Fruit fly (Drosophila melanogaster) whole organism, embryonic: ENCODE data around the gene CG4607.

Experiments
- ATbp ChIP-seq: fragments of 200-800 bp; sonication (Bioruptor generic); optimal IDR thresholded peaks from 2 replicates; lab custom pipeline; 2017; ENCODE audit warnings: missing biosample characterization, mild to moderate bottlenecking, missing genetic modification characterization, missing genetic modification reagents
- CG14965 ChIP-seq: fragments of 200-800 bp; sonication (Bioruptor generic); optimal IDR thresholded peaks from 2 replicates; lab custom pipeline; 2016; ENCODE audit warnings: missing biosample characterization, missing genetic modification characterization, borderline replicate concordance
- CG15696 ChIP-seq: fragments of 200-800 bp; sonication (Bioruptor generic); optimal IDR thresholded peaks from 2 replicates; lab custom pipeline; 2019; ENCODE audit warnings: missing biosample characterization, mild to moderate bottlenecking, missing genetic modification characterization, moderate library complexity
- CG1832 ChIP-seq: fragments of 200-800 bp; sonication (Bioruptor generic); optimal IDR thresholded peaks from 2 replicates; lab custom pipeline; 2017; ENCODE audit warnings: missing biosample characterization, mild to moderate bottlenecking, missing genetic modification characterization, inconsistent platforms
- CG2129 ChIP-seq: fragments of 200-800 bp; sonication (Bioruptor generic); IDR thresholded peaks from 2 replicates; pipeline ENCODE4 v1.3.6; 2022; ENCODE audit warnings: missing biosample characterization, missing genetic modification characterization; ENCODE audit not compliant: partially characterized antibody
- CG2712 ChIP-seq: fragments of 200-800 bp; optimal IDR thresholded peaks from 3 replicates; lab custom pipeline; 2019; ENCODE audit warnings: missing biosample characterization, mild to moderate bottlenecking, missing genetic modification characterization, moderate library complexity
- CG33557 ChIP-seq: fragments of 200-800 bp; sonication (Bioruptor generic); optimal IDR thresholded peaks from 2 replicates; lab custom pipeline; 2019; ENCODE audit warnings: missing biosample characterization, mild to moderate bottlenecking, missing genetic modification characterization, moderate library complexity
- CG4404 ChIP-seq: fragments of 200-800 bp; sonication (Bioruptor generic); IDR thresholded peaks from 2 replicates; pipeline ENCODE4 v1.3.6; 2022; ENCODE audit warnings: missing biosample characterization, missing genetic modification characterization
- CG7271 ChIP-seq: fragments of 200-800 bp; sonication (Bioruptor generic); optimal IDR thresholded peaks from 2 replicates; lab custom pipeline; 2018; ENCODE audit warnings: missing biosample characterization, mild to moderate bottlenecking, missing genetic modification characterization, moderate library complexity
- CG7357 ChIP-seq: fragments of 200-800 bp; sonication (Bioruptor generic); IDR thresholded peaks from 3 replicates; pipeline ENCODE4 v1.3.6; 2022; ENCODE audit warnings: missing biosample characterization, missing genetic modification characterization
- CG8765 ChIP-seq: fragments of 200-800 bp; sonication (Bioruptor generic); IDR thresholded peaks from 2 replicates; pipeline ENCODE4 v1.3.6; 2022; ENCODE audit warnings: missing biosample characterization, missing genetic modification characterization
- CG8924 ChIP-seq: fragments of 200-800 bp; optimal IDR thresholded peaks from 3 replicates; lab custom pipeline; 2019; ENCODE audit warnings: missing biosample characterization, mild to moderate bottlenecking, missing genetic modification characterization, moderate library complexity
- CG9437 ChIP-seq: fragments of 200-800 bp; sonication (Bioruptor generic); optimal IDR thresholded peaks from 2 replicates; lab custom pipeline; 2018; ENCODE audit warnings: missing biosample characterization, mild to moderate bottlenecking, missing genetic modification characterization
- CG9797 ChIP-seq: fragments of 200-800 bp; sonication (Bioruptor generic); optimal IDR thresholded peaks from 3 replicates; lab custom pipeline; 2018; ENCODE audit warnings: missing biosample characterization, mild to moderate bottlenecking, missing genetic modification characterization
- Deaf1 ChIP-seq: fragments of 200-800 bp; optimal IDR thresholded peaks from 3 replicates; lab custom pipeline; 2019; ENCODE audit warnings: missing biosample characterization, mild to moderate bottlenecking, missing genetic modification characterization, moderate library complexity
- Dll ChIP-seq: fragments of 200-800 bp; sonication (Bioruptor generic); IDR thresholded peaks from 4 replicates; pipeline ENCODE4 v1.3.6; 2022; ENCODE audit warnings: missing biosample characterization, missing genetic modification characterization; ENCODE audit not compliant: partially characterized antibody
- Doc3 ChIP-seq: fragments of 200-800 bp; sonication (Bioruptor generic); IDR thresholded peaks from 3 replicates; pipeline ENCODE4 v1.3.6; 2022; ENCODE audit warnings: missing biosample characterization, missing genetic modification characterization; ENCODE audit not compliant: partially characterized antibody
- Elba2 ChIP-seq: fragments of 200-800 bp; sonication (Bioruptor generic); optimal IDR thresholded peaks from 3 replicates; lab custom pipeline; 2016; ENCODE audit warnings: missing biosample characterization, missing genetic modification characterization
- Ets97D ChIP-seq: fragments of 200-800 bp; sonication (Bioruptor generic); optimal IDR thresholded peaks from 3 replicates; lab custom pipeline; 2016; ENCODE audit warnings: missing biosample characterization, missing genetic modification characterization
- Fer1 ChIP-seq: fragments of 200-800 bp; sonication (Bioruptor generic); optimal IDR thresholded peaks from 2 replicates; lab custom pipeline; 2017; ENCODE audit warnings: missing biosample characterization, mild to moderate bottlenecking, missing genetic modification characterization
- HLH4C ChIP-seq: fragments of 200-800 bp; sonication (Bioruptor generic); IDR thresholded peaks from 3 replicates; pipeline ENCODE4 v1.3.6; 2022; ENCODE audit warnings: missing biosample characterization, missing genetic modification characterization; ENCODE audit not compliant: partially characterized antibody
- Hmr ChIP-seq: fragments of 200-800 bp; sonication (Bioruptor generic); optimal IDR thresholded peaks from 3 replicates; lab custom pipeline; 2017; ENCODE audit warnings: mild to moderate bottlenecking, missing biosample characterization, missing genetic modification reagents, missing genetic modification characterization
- Kr ChIP-seq: fragments of 200-800 bp; sonication (Bioruptor generic); optimal IDR thresholded peaks from 2 replicates; lab custom pipeline; 2017; ENCODE audit warnings: missing biosample characterization, mild to moderate bottlenecking, missing genetic modification characterization
- MBD-R2 ChIP-seq: fragments of 200-800 bp; sonication (Bioruptor generic); IDR thresholded peaks from 2 replicates; pipeline ENCODE4 v1.3.6; 2022; ENCODE audit warnings: missing biosample characterization, missing genetic modification characterization
- Nf-YB ChIP-seq: fragments of 200-800 bp; sonication (Bioruptor generic); optimal IDR thresholded peaks from 3 replicates; lab custom pipeline; 2019; ENCODE audit warnings: missing biosample characterization, mild to moderate bottlenecking, missing genetic modification characterization, moderate library complexity
- Ptx1 ChIP-seq: fragments of 200-800 bp; sonication (Bioruptor generic); IDR thresholded peaks from 2 replicates; pipeline ENCODE4 v1.3.6; 2022; ENCODE audit warnings: missing biosample characterization, missing genetic modification characterization
- Sin3A ChIP-seq: fragments of >200 bp; optimal IDR thresholded peaks from 2 replicates; lab custom pipeline; 2018
- Sry-δ ChIP-seq: fragments of 200-800 bp; sonication (Bioruptor generic); optimal IDR thresholded peaks from 2 replicates; lab custom pipeline; 2016; ENCODE audit warnings: missing biosample characterization, missing genetic modification characterization
- TFAM ChIP-seq: fragments of 200-800 bp; sonication (Bioruptor generic); optimal IDR thresholded peaks from 2 replicates; lab custom pipeline; 2017; ENCODE audit warnings: missing biosample characterization, missing genetic modification characterization, inconsistent platforms
- ac ChIP-seq: fragments of 200-800 bp; sonication (Bioruptor generic); optimal IDR thresholded peaks from 3 replicates; lab custom pipeline; 2017; ENCODE audit warnings: missing biosample characterization, mild to moderate bottlenecking, missing genetic modification characterization
- amos ChIP-seq: fragments of 200-800 bp; sonication (Bioruptor generic); IDR thresholded peaks from 2 replicates; pipeline ENCODE4 v1.3.6; 2022; ENCODE audit warnings: missing biosample characterization, missing genetic modification characterization; ENCODE audit not compliant: partially characterized antibody
- bcd ChIP-seq: fragments of 200-800 bp; sonication (Bioruptor generic); optimal IDR thresholded peaks from 2 replicates; lab custom pipeline; 2017; ENCODE audit warnings: missing biosample characterization, mild to moderate bottlenecking, missing genetic modification characterization
- exex ChIP-seq: fragments of 200-800 bp; sonication (Bioruptor generic); optimal IDR thresholded peaks from 4 replicates; lab custom pipeline; 2018; ENCODE audit warnings: missing biosample characterization, mild to moderate bottlenecking, missing genetic modification characterization, moderate library complexity
- eyg ChIP-seq: fragments of 200-800 bp; sonication (Bioruptor generic); optimal IDR thresholded peaks from 3 replicates; lab custom pipeline; 2016; ENCODE audit warnings: missing biosample characterization, missing genetic modification characterization
- fd64A ChIP-seq: fragments of 200-800 bp; sonication (Bioruptor generic); optimal IDR thresholded peaks from 3 replicates; lab custom pipeline; 2018; ENCODE audit warnings: missing biosample characterization, mild to moderate bottlenecking, missing genetic modification characterization
- hbn ChIP-seq: fragments of 200-800 bp; sonication (Bioruptor generic); IDR thresholded peaks from 2 replicates; pipeline ENCODE4 v1.3.6; 2022; ENCODE audit warnings: missing biosample characterization, missing genetic modification characterization; ENCODE audit not compliant: partially characterized antibody
- insv ChIP-seq, 2 experiments: fragments of 200-800 bp; sonication (Bioruptor generic); optimal IDR thresholded peaks; 3 replicates each; lab custom pipeline; 2016 to 2018; ENCODE audit warnings: missing biosample characterization in 2 of 2, missing genetic modification characterization in 2 of 2
- ken ChIP-seq: fragments of 200-800 bp; sonication (Bioruptor generic); IDR thresholded peaks from 3 replicates; pipeline ENCODE4 v1.3.6; 2022; ENCODE audit warnings: missing biosample characterization, missing genetic modification characterization
- onecut ChIP-seq: fragments of 200-800 bp; sonication (Bioruptor generic); IDR thresholded peaks from 2 replicates; pipeline ENCODE4 v1.3.6; 2022; ENCODE audit warnings: missing biosample characterization, missing genetic modification characterization
- prd ChIP-seq, 3 experiments: fragments of >200 bp in 2 of 3; fragments of 200-800 bp in 1 of 3; sonication (Bioruptor generic) in 1 of 3; optimal IDR thresholded peaks in 2 of 3; IDR thresholded peaks in 1 of 3; 2 replicates in 2 of 3; 3 replicates in 1 of 3; pipeline versions ENCODE4 v1.3.6 to Lab custom; 2017 to 2022; ENCODE audit warnings: missing biosample characterization in 1 of 3, missing genetic modification characterization in 1 of 3
- pros ChIP-seq: fragments of 200-800 bp; sonication (Bioruptor generic); optimal IDR thresholded peaks from 3 replicates; lab custom pipeline; 2019; ENCODE audit warnings: missing biosample characterization, mild to moderate bottlenecking, missing genetic modification characterization, moderate library complexity
- pzg ChIP-seq: fragments of 200-800 bp; sonication (Bioruptor generic); optimal IDR thresholded peaks from 3 replicates; lab custom pipeline; 2018; ENCODE audit warnings: missing biosample characterization, mild to moderate bottlenecking, missing genetic modification characterization, moderate library complexity
- slbo ChIP-seq: fragments of 200-800 bp; sonication (Bioruptor generic); IDR thresholded peaks from 2 replicates; pipeline ENCODE4 v1.3.6; 2022; ENCODE audit warnings: missing biosample characterization, missing genetic modification characterization
- sqz ChIP-seq: fragments of 200-800 bp; sonication (Bioruptor generic); optimal IDR thresholded peaks from 3 replicates; lab custom pipeline; 2018; ENCODE audit warnings: missing biosample characterization, mild to moderate bottlenecking, missing genetic modification characterization
- sug ChIP-seq: fragments of 200-800 bp; optimal IDR thresholded peaks from 2 replicates; lab custom pipeline; 2019; ENCODE audit warnings: missing biosample characterization, mild to moderate bottlenecking, missing genetic modification characterization, moderate library complexity
- tx ChIP-seq: fragments of 200-800 bp; sonication (Bioruptor generic); optimal IDR thresholded peaks from 2 replicates; lab custom pipeline; 2016; ENCODE audit warnings: missing biosample characterization, missing genetic modification characterization
- unc-4 ChIP-seq: fragments of 200-800 bp; sonication (Bioruptor generic); IDR thresholded peaks from 2 replicates; pipeline ENCODE4 v1.3.6; 2022; ENCODE audit warnings: missing biosample characterization, missing genetic modification characterization; ENCODE audit not compliant: partially characterized antibody

The CG4607 gene

DNA sequence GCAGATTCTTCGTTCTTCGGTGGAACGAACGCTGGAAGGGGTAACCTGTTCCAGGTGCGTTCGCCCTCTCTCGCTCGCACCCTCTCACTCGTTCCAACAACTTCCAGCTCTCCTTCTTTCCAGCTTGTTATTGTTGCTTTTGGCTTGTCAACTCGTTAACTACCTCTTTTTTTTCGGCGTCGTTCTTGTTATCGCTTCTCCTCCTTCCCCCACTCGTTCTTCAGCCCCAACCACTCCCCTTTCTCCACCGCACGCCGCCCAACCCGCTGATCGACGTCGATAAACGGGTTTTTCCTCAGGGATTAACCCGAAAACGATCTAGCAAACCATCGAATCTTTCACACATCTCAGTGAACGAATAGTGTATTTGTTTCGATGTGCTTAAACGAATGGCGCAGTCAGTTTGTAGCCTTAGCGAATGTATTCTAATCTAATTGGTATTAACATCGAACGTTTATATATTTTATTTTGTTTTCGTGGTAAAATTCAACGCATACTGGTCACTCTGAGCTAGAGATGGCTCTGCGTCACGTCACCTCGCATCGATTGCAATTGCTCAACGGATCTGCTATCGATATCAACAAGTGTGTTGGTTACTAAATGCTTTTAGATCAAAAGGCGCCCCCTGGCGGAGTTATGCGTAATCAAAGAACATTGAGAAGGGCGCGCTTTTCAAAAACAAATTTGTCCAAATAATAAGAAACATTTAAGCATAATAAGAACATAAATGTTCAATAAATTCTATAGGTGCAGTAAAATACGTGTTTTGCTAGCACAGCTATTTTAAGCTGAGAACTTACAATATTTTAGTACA, 40.8 kb downstream of the CG4607 start, which contains the start of gene fz4 (continued):
- TF ChIP-seq onecut (GFP tag; lab: Robert Waterston, UW) (0 out of 2 replicates have a peak, but pooled peaks have one; percentile 17), Ptx1 (GFP tag; lab: Robert Waterston, UW) (0 out of 2 replicates have a peak, but pooled peaks have one; percentile 14), Fer1 (GFP tag; lab: Kevin White, UChicago) (peak; percentile 35), CG2129 (GFP tag; lab: Robert Waterston, UW) (peak; percentile 50; the same call in 1 of the 2 replicates), bcd (GFP tag; lab: Kevin White, UChicago) (peak; percentile 13), Elba2 (GFP tag; lab: Kevin White, UChicago) (peak; percentile 18), CG1832 (GFP tag; lab: Kevin White, UChicago) (peak; percentile 65), insv (GFP tag; optimal IDR thresholded peaks at IDR 0.05; lab: Kevin White, UChicago) (peak in 1 of 2 experiments; percentile 4), CG2712 (tag; lab: Kevin White, UChicago) (peak; percentile 12), fd64A (GFP tag; lab: Kevin White, UChicago) (no peak), CG7271 (tag; lab: Kevin White, UChicago) (no peak), Sin3A (lab: Kevin White, UChicago) (peak; percentile 63), unc-4 (GFP tag; lab: Robert Waterston, UW) (peak; percentile 80), tx (GFP tag; lab: Kevin White, UChicago) (no peak), Nf-YB (GFP tag; lab: Kevin White, UChicago) (no peak), CG14965 (GFP tag; lab: Kevin White, UChicago) (no peak), HLH4C (peak; percentile 65), sug (peak; percentile 16), CG9437 (GFP tag; lab: Kevin White, UChicago) (peak; percentile 63), Ets97D (GFP tag; lab: Kevin White, UChicago) (peak; percentile 73), Deaf1 (tag; lab: Kevin White, UChicago) (peak; percentile 35), Dll (GFP tag; lab: Robert Waterston, UW) (peak; percentile 78), prd (optimal IDR thresholded peaks at IDR 0.05; lab: Kevin White, UChicago) (no peak), prd (GFP tag; IDR thresholded peaks at IDR 0.05; lab: Robert Waterston, UW) (no peak), amos (GFP tag; lab: Robert Waterston, UW) (peak; percentile 87), CG8924 (peak; percentile 27), ken (GFP tag; lab: Robert Waterston, UW) (0 out of 3 replicates have a peak, but pooled peaks have one; percentile 26), hbn (GFP tag; lab: Robert Waterston, UW) (peak; percentile 57; the same call in 1 of the 2 replicates), Sry-δ (GFP tag; lab: Kevin White, UChicago) (peak; percentile 89), Kr (GFP tag; lab: Kevin White, UChicago) (peak; percentile 13), CG33557 (GFP tag; lab: Kevin White, UChicago) (peak; percentile 11), CG8765 (GFP tag; lab: Robert Waterston, UW) (0 out of 2 replicates have a peak, but pooled peaks have one; percentile 13), eyg (GFP tag; lab: Kevin White, UChicago) (no peak), slbo (GFP tag; lab: Robert Waterston, UW) (peak; percentile 28; the same call in 1 of the 2 replicates), CG15696 (tag; lab: Kevin White, UChicago) (no peak), pzg (peak; percentile 63), ac (GFP tag; lab: Kevin White, UChicago) (no peak), CG4404 (GFP tag; lab: Robert Waterston, UW) (no peak), CG7357 (GFP tag; lab: Robert Waterston, UW) (no peak), ATbp (GFP tag; lab: Kevin White, UChicago) (no peak), exex (peak; percentile 55), TFAM (GFP tag; lab: Kevin White, UChicago) (no peak), pros (GFP tag; lab: Kevin White, UChicago) (peak; percentile 42), Hmr (GFP tag; lab: Kevin White, UChicago) (peak; percentile 23), CG9797 (peak; percentile 69), Doc3 (GFP tag; lab: Robert Waterston, UW) (peak; percentile 53; the same call in 2 of the 3 replicates), MBD-R2 (GFP tag; lab: Robert Waterston, UW) (peak; percentile 34; the same call in 1 of the 2 replicates), sqz (GFP tag; lab: Kevin White, UChicago) (peak; percentile 29)
